Fruit fly (Drosophila melanogaster): ENCODE data around the gene CG31689.

Gene CG31689

DNA sequence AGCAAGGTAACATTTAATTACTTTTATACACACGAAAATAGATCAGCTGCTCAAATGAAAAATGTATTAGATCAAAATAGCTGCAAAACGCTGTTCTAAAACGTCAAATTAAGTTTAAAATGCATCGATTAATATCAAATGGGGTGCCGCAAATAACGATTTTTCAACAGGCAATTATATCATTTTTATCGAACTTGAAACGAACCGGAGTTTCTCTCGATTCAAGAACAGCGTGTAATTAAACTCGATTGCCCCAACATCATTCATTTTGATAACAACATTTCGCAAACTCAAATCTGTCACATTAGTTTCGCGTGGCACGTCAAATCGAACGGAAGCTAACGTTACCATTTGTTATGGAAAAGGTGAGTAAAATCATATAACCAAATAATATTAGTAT is at the start of gene CG31689:
TSS of gene CG31689 (plus strand) at position 301 of the 400 bp plus-strand sequence.
- TF ChIP-seq noc (tag; optimal IDR thresholded peaks at IDR 0.05), result no peak

DNA sequence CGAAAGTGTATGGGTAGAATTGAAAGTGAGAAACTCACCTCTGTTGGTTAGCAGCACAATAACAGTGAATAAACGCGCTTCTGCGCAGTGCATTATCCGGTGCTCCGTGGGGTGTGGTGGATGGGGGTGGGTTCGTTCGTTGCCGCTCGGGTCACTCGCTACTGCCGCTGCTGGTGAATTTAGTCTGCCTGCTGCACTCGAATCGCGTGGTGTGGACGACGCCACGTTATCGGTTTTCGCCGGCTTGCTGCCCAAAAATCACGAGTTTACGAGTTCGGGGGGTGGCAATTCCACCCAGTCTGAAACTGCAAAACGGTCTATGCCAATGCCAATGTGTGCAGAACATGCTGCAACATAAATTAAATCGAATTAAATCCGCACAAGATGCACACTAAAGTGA is 47.9 kb upstream of the CG31689 start, which contains the start of gene Tmtc1:
TSS of gene Tmtc1 (plus strand) at position 182 of the 400 bp plus-strand sequence.
- TF ChIP-seq noc (tag; optimal IDR thresholded peaks at IDR 0.05), result no peak

DNA sequence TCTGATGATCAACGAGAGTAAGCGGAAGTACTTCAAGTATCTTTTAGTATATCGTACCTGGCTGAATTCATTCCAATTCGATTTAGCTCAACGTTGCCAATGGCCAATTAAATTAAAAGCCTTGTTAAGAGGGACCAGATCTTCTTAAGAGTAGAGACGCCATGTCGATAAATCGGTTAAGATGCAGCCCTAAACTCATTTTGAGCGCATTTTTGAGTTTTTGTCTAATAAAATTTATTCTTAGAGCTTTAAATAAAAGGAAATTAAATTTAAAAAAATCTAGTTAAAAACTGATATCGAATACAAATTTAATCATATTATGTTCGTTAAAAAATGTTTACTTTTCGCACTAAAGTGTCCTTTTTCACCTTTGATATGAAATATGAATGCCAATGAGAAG is 29.1 kb upstream of the CG31689 start, which contains the start of gene Trf5:
TSS of gene Trf5 (minus strand) at position 101 of the 400 bp plus-strand sequence.
- no peak for TF ChIP-seq noc (tag; optimal IDR thresholded peaks at IDR 0.05)

DNA sequence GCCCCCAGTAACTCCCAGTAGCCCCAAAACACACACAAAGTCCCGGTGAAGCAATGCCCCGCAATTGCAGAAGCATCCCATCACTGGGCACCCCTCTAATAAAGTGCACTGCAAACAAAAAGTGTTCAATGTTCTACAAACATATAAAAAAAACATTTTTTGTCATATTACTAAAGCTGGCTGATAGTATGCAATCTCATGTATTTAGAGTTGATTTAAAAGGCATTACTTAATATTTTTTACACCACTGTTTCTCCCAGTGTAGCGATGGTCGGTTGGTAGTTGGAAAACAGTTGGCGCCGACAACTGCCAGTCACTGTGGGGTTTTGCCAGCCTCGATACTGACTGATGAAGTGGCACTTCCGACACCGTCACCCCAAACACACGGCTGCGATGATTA is 5.1 kb upstream of the CG31689 start:
- no peak for TF ChIP-seq noc (tag; optimal IDR thresholded peaks at IDR 0.05)

DNA sequence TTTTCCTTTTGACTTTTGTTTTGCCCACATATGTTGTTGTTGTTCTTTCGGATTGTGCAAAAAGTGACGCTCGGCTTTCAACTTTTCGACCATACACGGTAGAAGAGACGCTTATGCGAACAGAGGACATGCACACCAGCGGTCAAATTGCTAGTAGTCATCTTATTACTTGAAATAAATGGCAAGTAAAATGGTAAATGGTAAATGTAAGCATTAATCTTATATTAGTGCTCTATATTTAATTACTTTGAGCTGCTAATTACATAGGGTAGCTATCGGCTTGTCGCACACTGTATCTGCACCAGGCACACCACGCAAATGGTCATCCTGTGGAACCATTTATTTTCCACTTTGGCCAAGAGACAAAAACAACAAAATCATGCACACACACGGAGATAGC is 4.2 kb upstream of the CG31689 start:
- TF ChIP-seq noc (tag; optimal IDR thresholded peaks at IDR 0.05), result no peak

DNA sequence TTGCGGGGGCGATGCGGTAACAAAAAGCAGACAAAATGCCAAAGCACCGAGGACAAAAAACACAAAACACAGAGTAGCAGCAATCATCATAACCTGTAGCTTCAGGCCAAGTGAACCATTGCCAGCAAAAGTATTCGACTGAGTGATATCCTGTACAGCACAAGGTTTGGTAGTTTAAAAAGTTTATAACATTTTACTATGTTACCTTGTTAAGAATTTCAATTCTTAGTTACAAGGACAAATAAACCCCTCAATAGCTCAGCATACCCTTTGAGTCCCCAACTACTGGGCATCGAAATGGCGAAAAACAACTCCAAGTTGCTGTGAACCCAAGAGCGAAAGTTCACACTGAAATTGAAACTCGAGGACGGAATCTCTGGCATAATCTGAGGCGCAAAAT is 2.4 kb upstream of the CG31689 start:
- no peak for TF ChIP-seq noc (tag; optimal IDR thresholded peaks at IDR 0.05)

DNA sequence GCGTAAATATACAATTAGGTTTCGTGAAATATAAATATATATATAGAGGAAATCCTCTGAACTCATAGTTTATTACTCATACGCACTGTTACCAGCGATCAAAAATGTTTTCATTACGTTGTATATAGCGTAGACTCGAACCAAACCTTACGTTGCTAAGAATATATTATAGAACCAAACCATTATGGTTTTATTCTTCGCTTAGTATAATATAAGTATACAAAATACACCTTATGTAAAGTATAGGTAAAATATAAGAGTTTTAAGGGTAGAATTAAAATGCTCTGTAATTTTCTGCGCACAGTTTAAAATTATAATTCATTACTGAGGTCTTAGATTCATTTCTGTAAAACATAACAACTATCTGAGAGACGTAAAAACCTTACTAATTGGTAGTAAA is 1.0 kb upstream of the CG31689 start:
- no peak for TF ChIP-seq noc (tag; optimal IDR thresholded peaks at IDR 0.05)

DNA sequence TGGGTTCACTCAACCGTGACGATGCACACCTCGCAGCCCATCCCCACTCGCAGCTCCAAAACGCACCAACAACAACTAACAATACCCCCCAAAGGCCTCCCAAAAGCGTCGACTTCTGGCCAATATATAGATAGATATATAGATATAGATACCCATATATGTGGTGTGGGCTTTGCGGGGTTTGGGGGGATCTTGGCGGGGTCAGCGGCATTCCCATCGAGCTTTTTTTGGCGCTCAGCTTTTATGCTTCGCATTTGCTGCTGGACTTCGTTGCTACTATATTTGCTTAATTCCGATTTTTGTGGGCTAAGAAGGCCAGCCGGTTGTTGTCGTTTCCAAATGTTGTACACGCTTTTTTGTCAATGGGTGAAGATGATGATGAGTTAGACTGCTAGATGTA is 1.9 kb downstream of the CG31689 start:
- TF ChIP-seq noc (tag; optimal IDR thresholded peaks at IDR 0.05), result no peak

DNA sequence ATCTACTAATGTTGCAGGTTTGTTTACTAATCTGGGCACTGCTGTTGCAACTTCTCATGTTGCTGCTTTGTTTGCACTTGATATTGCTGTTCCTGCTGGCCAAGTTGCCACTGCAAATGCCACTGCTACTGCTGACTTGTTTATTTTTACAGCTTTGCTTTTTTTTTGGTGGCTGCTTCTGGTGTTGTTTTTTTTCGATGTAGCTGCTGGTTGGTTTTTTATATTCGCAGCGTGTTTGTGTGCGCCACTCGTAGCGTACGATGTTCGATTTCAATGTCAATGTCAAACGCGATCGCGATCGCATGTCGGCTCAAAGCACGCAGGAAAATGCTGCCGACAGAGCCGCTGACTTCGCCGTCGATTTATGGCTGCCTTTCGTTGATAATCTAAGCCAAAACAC is 2.3 kb downstream of the CG31689 start:
- no peak for TF ChIP-seq noc (tag; optimal IDR thresholded peaks at IDR 0.05)

DNA sequence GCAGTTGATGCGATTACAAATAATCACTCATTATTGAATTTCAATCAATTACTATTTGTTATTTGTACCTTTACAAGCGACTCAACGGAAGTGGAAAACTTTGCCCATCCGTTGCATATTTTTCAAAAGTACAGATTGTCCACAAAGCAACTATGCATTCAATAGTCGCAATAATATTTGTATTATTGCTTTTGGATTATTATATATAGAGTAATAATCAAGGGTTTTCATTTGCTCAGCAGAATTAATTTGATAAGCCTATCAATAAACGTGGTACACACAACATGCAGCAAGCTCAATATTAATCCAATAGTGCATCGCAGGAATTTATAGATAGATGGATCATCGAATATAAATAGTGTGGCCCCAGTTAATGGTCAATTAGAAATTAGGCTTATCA is 3.1 kb downstream of the CG31689 start:
- TF ChIP-seq noc (tag; optimal IDR thresholded peaks at IDR 0.05), result no peak

DNA sequence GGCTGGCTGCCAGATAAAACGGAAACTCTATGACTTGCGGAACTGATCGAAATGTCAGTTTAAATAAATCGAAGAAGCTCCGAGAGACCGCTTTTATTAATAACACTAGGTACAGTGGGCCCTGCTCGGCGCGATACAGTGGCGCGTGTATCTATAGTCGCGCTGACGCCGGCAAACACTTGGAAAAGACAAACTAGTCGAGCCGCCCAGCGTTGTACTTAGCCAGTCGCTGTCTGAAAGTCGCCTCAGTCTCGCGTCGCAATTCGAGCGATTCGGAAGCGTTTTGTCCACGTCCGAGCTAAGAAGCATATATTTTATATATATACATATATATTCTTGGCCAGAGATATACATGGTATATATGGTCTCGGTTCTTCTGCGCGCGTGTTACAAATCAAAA is 4.4 kb downstream of the CG31689 start:
- no peak for TF ChIP-seq noc (tag; optimal IDR thresholded peaks at IDR 0.05)

DNA sequence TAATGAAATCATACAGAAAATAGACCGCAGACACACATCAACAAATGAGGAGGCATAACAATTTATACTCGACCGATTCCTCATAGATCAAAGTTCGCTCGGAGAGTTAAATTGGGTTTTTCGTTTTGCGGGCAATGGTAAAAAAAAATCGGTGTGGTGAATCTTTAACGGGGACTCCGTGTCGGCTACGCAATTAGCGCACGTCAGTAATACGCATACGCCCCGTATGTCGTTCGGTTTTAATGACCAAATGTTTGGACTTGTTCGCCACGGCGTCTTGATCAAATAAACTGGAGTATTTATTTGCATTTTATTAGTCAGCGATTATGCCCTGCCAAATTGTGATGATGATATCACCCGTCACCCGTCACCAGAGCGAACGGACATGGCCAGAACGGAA is 5.3 kb downstream of the CG31689 start:
- TF ChIP-seq noc (tag; optimal IDR thresholded peaks at IDR 0.05), result no peak

DNA sequence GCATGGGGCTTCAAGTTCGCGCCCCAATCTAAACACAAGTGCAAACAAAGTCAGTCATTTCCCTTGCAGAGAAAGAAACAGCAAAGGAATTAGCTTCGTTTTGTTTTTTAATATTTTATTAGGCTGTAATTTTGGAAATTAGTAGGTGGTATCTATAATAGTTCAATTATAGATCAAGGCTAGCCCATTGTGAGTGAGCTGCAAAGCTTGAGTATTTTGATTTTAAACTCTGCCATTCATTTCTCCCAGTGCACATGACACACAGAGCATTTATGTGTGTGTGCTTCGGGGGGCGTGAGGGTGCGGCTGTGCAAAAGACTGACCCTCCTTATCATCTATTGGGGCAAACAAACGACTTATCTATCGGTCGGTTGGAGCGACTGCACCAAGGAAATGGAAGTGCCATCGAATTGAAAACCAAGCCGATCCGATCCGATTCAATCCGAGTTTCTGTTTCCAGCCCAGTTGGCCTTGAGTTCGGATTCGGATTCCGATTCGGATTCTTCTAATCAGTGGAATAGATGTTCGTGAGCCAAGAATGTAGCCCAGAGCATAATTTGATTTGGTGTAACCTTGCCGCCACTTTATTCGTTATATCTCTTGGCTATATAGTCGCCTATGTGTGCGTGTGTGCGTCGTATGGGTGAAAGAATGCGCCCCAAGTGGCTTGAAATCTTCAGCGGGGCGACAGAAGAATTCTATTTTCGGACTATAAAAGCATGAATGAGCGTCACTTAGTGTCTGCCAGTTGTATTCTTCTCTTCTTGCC is 6.1 kb downstream of the CG31689 start:
- no peak for TF ChIP-seq noc (tag; optimal IDR thresholded peaks at IDR 0.05)

DNA sequence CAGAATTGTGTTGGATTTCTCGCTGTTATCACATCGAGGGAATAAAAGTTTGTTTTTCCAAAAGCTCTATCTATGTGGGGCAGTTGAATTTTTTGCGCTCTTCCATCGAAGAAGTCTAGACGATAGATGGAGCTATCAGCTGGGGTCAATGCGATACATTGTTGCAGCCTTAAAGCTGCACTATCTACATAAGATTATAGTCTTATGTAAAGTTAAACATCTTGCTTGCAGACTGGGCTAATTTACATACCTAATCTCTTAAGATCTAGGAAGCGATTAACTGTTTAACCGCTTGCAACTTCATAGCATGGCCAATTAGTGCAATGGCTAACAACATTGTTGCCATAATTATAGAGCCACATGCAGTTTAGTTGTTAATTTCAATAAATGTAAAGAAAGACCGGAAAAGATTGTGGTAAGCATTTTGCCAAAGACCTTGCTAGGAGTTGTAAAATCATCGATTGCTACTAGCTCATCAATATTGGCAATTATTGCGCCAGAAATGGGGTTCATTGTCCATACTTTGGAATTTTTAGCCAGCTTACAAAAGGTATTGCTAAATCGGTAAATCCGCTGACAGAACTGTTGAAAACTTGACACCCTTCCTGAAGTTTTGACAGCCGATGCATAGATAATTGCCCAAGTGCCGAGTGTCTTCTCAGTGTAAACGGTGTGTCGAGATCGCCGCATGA is 6.8 kb downstream of the CG31689 start:
- no peak for TF ChIP-seq noc (tag; optimal IDR thresholded peaks at IDR 0.05)

DNA sequence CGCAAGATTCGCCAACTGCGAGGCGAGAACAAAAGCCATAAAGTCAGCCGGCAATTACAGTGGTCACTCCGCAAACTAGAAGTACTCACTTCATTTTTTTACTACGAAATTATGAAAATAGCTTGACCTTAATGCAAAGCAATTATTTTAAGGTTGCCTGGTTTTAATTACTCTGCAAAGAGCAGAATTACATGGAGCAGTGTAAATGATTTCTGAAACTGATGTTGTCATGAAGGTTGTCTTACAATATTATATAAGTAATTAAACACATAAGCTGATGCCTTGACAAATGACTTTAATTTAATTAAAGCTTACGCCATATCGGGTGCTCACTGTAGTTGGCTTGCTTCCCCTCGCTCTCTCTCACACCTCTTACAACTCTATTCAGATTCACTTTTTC is 8.7 kb downstream of the CG31689 start:
- TF ChIP-seq noc (tag; optimal IDR thresholded peaks at IDR 0.05), result peak; percentile 90

DNA sequence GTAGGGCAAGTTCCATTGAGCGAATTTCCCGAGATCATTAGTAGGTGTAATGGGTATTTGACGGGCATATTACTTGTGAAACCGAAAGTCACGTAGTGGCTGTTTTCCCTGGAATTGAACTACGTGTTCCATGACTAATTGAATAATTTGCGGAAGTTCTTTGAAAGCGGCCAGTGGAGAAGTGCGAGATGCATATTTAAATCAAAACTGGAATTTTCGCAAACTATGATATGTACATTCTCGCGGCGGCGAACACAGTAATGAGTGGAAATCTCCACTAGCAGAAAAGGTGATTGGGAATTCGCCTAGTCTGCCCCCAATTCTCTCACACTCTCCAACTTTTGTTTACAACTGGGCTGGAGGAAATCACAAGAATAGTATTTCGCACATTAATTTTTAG is 9.5 kb downstream of the CG31689 start:
- TF ChIP-seq noc (tag; optimal IDR thresholded peaks at IDR 0.05), result no peak

DNA sequence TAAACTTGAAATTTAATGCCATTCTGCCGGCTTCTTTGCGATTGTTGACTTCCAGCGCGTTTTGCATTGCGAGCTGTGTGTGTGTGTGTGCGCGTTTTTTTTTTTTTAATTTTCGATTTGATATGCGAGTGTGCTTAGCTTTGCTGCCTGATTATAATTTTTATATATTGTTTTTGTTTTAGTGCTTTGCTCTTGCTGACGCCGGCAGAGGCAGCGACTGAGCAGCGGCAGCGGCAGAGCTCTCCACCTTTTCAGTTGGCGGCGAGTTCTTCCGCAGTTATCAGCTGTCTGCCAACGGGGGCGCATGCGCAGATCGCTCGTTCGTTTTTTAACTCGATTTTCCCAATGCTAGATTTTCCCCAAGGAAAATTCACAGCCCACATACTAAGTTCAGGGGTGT is 10.1 kb downstream of the CG31689 start:
- no peak for TF ChIP-seq noc (tag; optimal IDR thresholded peaks at IDR 0.05)

Data from whole organism, larva.